Worm (Caenorhabditis elegans): ENCODE results near the gene gei-4.
A peak's percentile ranks its signal among the peaks of the same experiment; 100 is the strongest.

ce11 chrIII:349511-350165, 5.0 kb downstream of the gei-4 start:
- TF ChIP-seq unc-86 (tag; optimal IDR thresholded peaks at IDR 0.05) (no peak), fkh-10 (GFP tag; optimal IDR thresholded peaks at IDR 0.05) (no peak), tbx-2 (tag; optimal IDR thresholded peaks at IDR 0.05) (peak; percentile 78), fax-1 (tag; optimal IDR thresholded peaks at IDR 0.05) (peak; percentile 3), ceh-6 (GFP tag; optimal IDR thresholded peaks at IDR 0.05) (peak; percentile 28)

All from whole organism, late embryonic.